Fruit fly (Drosophila melanogaster) whole organism, larva: ENCODE measurements around the gene CG10365.

Experiments
- noc ChIP-seq: fragments of 200-800 bp; sonication (Bioruptor generic); optimal IDR thresholded peaks from 3 replicates; lab custom pipeline; 2019; ENCODE audit warnings: missing biosample characterization, mild to moderate bottlenecking, missing genetic modification characterization, moderate library complexity

CG10365 gene

dm6 chr3R:23729632-23730471, 6.7 kb downstream of the CG10365 start:
- TF ChIP-seq noc (tag; lab: Kevin White, UChicago): no peak

- TF ChIP-seq noc (tag; lab: Kevin White, UChicago): no peak
These were observed 7.3 kb downstream of the CG10365 start for dm6 chr3R:23730472-23730801.

- no peak for TF ChIP-seq noc (tag; lab: Kevin White, UChicago)
These were observed 9.4 kb downstream of the CG10365 start for dm6 chr3R:23732533-23732932.

dm6 chr3R:23732990-23733512, 9.9 kb downstream of the CG10365 start, which contains the start of the genes Hmgcr and Rpn9:
Gene Hmgcr, plus strand, starts transcription at chr3R:23733324.
Gene Rpn9, minus strand, starts transcription at chr3R:23733462.
- no peak for TF ChIP-seq noc (tag; lab: Kevin White, UChicago)

dm6 chr3R:23733771-23734170, 10.6 kb downstream of the CG10365 start:
- TF ChIP-seq noc (tag; lab: Kevin White, UChicago): no peak

dm6 chr3R:23734573-23735404, 11.7 kb downstream of the CG10365 start:
- no peak for TF ChIP-seq noc (tag; lab: Kevin White, UChicago)

- no peak for TF ChIP-seq noc (tag; lab: Kevin White, UChicago)
These were observed 12.5 kb downstream of the CG10365 start for dm6 chr3R:23735648-23736047.

- no peak for TF ChIP-seq noc (tag; lab: Kevin White, UChicago)
These were observed 13.2 kb downstream of the CG10365 start for dm6 chr3R:23736365-23736764.

- TF ChIP-seq noc (tag; lab: Kevin White, UChicago): no peak
These were observed 14.8 kb downstream of the CG10365 start for dm6 chr3R:23737676-23738574.

- TF ChIP-seq noc (tag; lab: Kevin White, UChicago): no peak
These were observed 17.8 kb downstream of the CG10365 start for dm6 chr3R:23740968-23741367.

dm6 chr3R:23747446-23747845, 24.3 kb downstream of the CG10365 start:
- TF ChIP-seq noc (tag; lab: Kevin White, UChicago): no peak

dm6 chr3R:23752728-23753127, 29.6 kb downstream of the CG10365 start, which contains the start of the genes RanBP3 and Rpt5:
Gene RanBP3, minus strand, starts transcription at chr3R:23752834.
Gene Rpt5, plus strand, starts transcription at chr3R:23752876.
- TF ChIP-seq noc (tag; lab: Kevin White, UChicago): peak; percentile 64

- peak; percentile 99 for TF ChIP-seq noc (tag; lab: Kevin White, UChicago)
These were observed 34.9 kb downstream of the CG10365 start, which contains the start of the genes PTPMT1 and Hrd3 for dm6 chr3R:23757912-23758607. Gene PTPMT1, plus strand, starts transcription at chr3R:23758339. Gene Hrd3, minus strand, starts transcription at chr3R:23758557.
